Fruit fly (Drosophila melanogaster) whole organism, pupa: ENCODE data around the gene sim.

ENCODE experiments used
- CG10348 ChIP-seq: fragments of 200-800 bp; sonication (Bioruptor generic); IDR thresholded peaks from 2 replicates; pipeline ENCODE4 v1.3.6; 2022; ENCODE audit warnings: missing biosample characterization, missing genetic modification characterization
- CG12605 ChIP-seq: fragments of 200-800 bp; sonication (Bioruptor generic); IDR thresholded peaks from 2 replicates; pipeline ENCODE4 v1.3.6; 2022; ENCODE audit warnings: missing biosample characterization, missing genetic modification characterization
- CG13204 ChIP-seq: fragments of 200-800 bp; sonication (Bioruptor generic); optimal IDR thresholded peaks from 2 replicates; lab custom pipeline; 2018; ENCODE audit warnings: missing biosample characterization, mild to moderate bottlenecking, missing genetic modification characterization, moderate library complexity
- CG14655 ChIP-seq: fragments of 200-800 bp; sonication (Bioruptor generic); optimal IDR thresholded peaks from 3 replicates; lab custom pipeline; 2017; ENCODE audit warnings: mild to moderate bottlenecking, missing biosample characterization, missing genetic modification reagents, missing genetic modification characterization
- CG15710 ChIP-seq: fragments of 200-800 bp; sonication (Bioruptor generic); optimal IDR thresholded peaks from 2 replicates; lab custom pipeline; 2018; ENCODE audit warnings: missing biosample characterization, mild to moderate bottlenecking, missing genetic modification characterization, moderate library complexity
- CG17806 ChIP-seq: fragments of 200-800 bp; sonication (Bioruptor generic); optimal IDR thresholded peaks from 2 replicates; lab custom pipeline; 2018; ENCODE audit warnings: missing biosample characterization, mild to moderate bottlenecking, missing genetic modification characterization, moderate library complexity
- CG32121 ChIP-seq: fragments of 200-800 bp; sonication (Bioruptor generic); IDR thresholded peaks from 2 replicates; pipeline ENCODE4 v1.3.6; 2022; ENCODE audit warnings: missing biosample characterization, missing genetic modification characterization
- CG34367 ChIP-seq: fragments of 200-800 bp; sonication (Bioruptor generic); optimal IDR thresholded peaks from 2 replicates; lab custom pipeline; 2018; ENCODE audit warnings: missing biosample characterization, mild to moderate bottlenecking, missing genetic modification characterization
- CG4496 ChIP-seq: fragments of 200-800 bp; sonication (Bioruptor generic); IDR thresholded peaks from 3 replicates; pipeline ENCODE4 v1.3.6; 2022; ENCODE audit warnings: missing biosample characterization, missing genetic modification characterization
- CG8159 ChIP-seq: fragments of 200-800 bp; sonication (Bioruptor generic); optimal IDR thresholded peaks from 3 replicates; lab custom pipeline; 2018; ENCODE audit warnings: missing biosample characterization, mild to moderate bottlenecking, missing genetic modification characterization, moderate library complexity
- CG8301 ChIP-seq: fragments of 200-800 bp; sonication (Bioruptor generic); optimal IDR thresholded peaks from 2 replicates; lab custom pipeline; 2018; ENCODE audit warnings: missing biosample characterization, mild to moderate bottlenecking, missing genetic modification characterization
- CG9948 ChIP-seq: fragments of 200-800 bp; sonication (Bioruptor generic); optimal IDR thresholded peaks from 2 replicates; lab custom pipeline; 2018; ENCODE audit warnings: missing biosample characterization, mild to moderate bottlenecking, missing genetic modification characterization, moderate library complexity
- D1 ChIP-seq: fragments of 200-800 bp; sonication (Bioruptor generic); optimal IDR thresholded peaks from 2 replicates; lab custom pipeline; 2018; ENCODE audit warnings: missing biosample characterization, mild to moderate bottlenecking, missing genetic modification characterization, moderate library complexity
- EcR ChIP-seq: fragments of 200-800 bp; sonication (Bioruptor generic); optimal IDR thresholded peaks from 3 replicates; lab custom pipeline; 2019; ENCODE audit warnings: missing biosample characterization, missing genetic modification characterization, mild to moderate bottlenecking, moderate library complexity, missing genetic modification reagents
- Ets98B ChIP-seq: fragments of 200-800 bp; sonication (Bioruptor generic); IDR thresholded peaks from 2 replicates; pipeline ENCODE4 v1.3.6; 2022; ENCODE audit warnings: missing biosample characterization, missing genetic modification characterization
- Pif1A ChIP-seq: fragments of 200-800 bp; sonication (Bioruptor generic); optimal IDR thresholded peaks from 3 replicates; lab custom pipeline; 2016; ENCODE audit warnings: missing biosample characterization, missing genetic modification characterization
- Pif1B ChIP-seq: fragments of 200-800 bp; sonication (Bioruptor generic); optimal IDR thresholded peaks from 3 replicates; lab custom pipeline; 2016; ENCODE audit warnings: missing biosample characterization, missing genetic modification characterization
- Snoo ChIP-seq: fragments of 200-800 bp; sonication (Bioruptor generic); optimal IDR thresholded peaks from 3 replicates; lab custom pipeline; 2017; ENCODE audit warnings: missing biosample characterization, mild to moderate bottlenecking, missing genetic modification characterization, inconsistent platforms
- fd96Ca ChIP-seq: fragments of 200-800 bp; sonication (Bioruptor generic); IDR thresholded peaks from 3 replicates; pipeline ENCODE4 v1.3.6; 2022; ENCODE audit warnings: missing biosample characterization, missing genetic modification characterization
- gl ChIP-seq: fragments of 200-800 bp; sonication (Bioruptor generic); optimal IDR thresholded peaks from 2 replicates; lab custom pipeline; 2018; ENCODE audit warnings: missing biosample characterization, mild to moderate bottlenecking, missing genetic modification characterization
- rn ChIP-seq: fragments of 200-800 bp; sonication (Bioruptor generic); IDR thresholded peaks from 2 replicates; pipeline ENCODE4 v1.3.6; 2022; ENCODE audit warnings: missing biosample characterization, missing genetic modification characterization

sim gene

DNA sequence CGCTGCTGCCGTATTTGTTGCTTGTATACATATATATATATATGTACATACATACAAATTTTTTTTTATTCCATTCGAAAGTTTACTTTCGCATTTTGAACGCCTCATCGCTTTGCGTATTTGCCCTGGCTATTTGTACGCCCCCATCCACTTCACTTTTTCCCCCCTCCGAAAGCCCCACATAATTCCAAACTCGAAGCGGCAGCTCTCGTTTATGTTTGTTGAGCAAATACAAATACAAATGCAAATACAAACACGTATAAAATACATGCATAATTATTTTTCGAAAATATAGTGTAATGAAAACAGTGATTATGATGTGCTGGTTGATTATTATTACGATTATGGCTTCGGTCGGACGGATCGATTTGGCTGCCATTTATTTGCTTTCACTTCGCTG lies 10.5 kb downstream of the sim start:
- TF ChIP-seq CG17806 (tag; lab: Kevin White, UChicago) (no peak), CG10348 (GFP tag; lab: Robert Waterston, UW) (no peak), rn (no peak), CG34367 (tag; lab: Kevin White, UChicago) (no peak), Snoo (tag; lab: Kevin White, UChicago) (peak; percentile 36), Pif1B (no peak), CG9948 (no peak), D1 (tag; lab: Kevin White, UChicago) (no peak), CG12605 (GFP tag; lab: Robert Waterston, UW) (no peak), EcR (no peak), Ets98B (GFP tag; lab: Robert Waterston, UW) (no peak), Pif1A (GFP tag; lab: Kevin White, UChicago) (peak; percentile 38), CG4496 (GFP tag; lab: Robert Waterston, UW) (no peak)

dm6 chr3R:13070011-13070619 lies 12.6 kb downstream of the sim start:
- TF ChIP-seq CG9948 (no peak), fd96Ca (GFP tag; lab: Robert Waterston, UW) (no peak), CG4496 (GFP tag; lab: Robert Waterston, UW) (no peak), Pif1B (no peak), CG12605 (GFP tag; lab: Robert Waterston, UW) (no peak), CG13204 (GFP tag; lab: Kevin White, UChicago) (no peak), D1 (tag; lab: Kevin White, UChicago) (no peak)

- TF ChIP-seq CG8159 (tag; lab: Kevin White, UChicago) (no peak), CG34367 (tag; lab: Kevin White, UChicago) (no peak), EcR (no peak), CG9948 (no peak), Snoo (tag; lab: Kevin White, UChicago) (no peak), CG10348 (GFP tag; lab: Robert Waterston, UW) (no peak), Pif1B (no peak), rn (no peak), CG17806 (tag; lab: Kevin White, UChicago) (no peak), CG14655 (no peak), CG13204 (GFP tag; lab: Kevin White, UChicago) (no peak), Pif1A (GFP tag; lab: Kevin White, UChicago) (no peak), Ets98B (GFP tag; lab: Robert Waterston, UW) (no peak), D1 (tag; lab: Kevin White, UChicago) (no peak), gl (tag; lab: Kevin White, UChicago) (no peak), CG32121 (GFP tag; lab: Robert Waterston, UW) (no peak), fd96Ca (GFP tag; lab: Robert Waterston, UW) (no peak), CG4496 (GFP tag; lab: Robert Waterston, UW) (no peak), CG12605 (GFP tag; lab: Robert Waterston, UW) (no peak), CG15710 (tag; lab: Kevin White, UChicago) (no peak)
- TF ChIP-seq, all 21 proteins: peak for 0
These were observed 14.5 kb downstream of the sim start for dm6 chr3R:13072052-13072451.

dm6 chr3R:13073174-13073573 lies 15.6 kb downstream of the sim start:
- TF ChIP-seq Ets98B (GFP tag; lab: Robert Waterston, UW) (no peak), CG4496 (GFP tag; lab: Robert Waterston, UW) (no peak), CG17806 (tag; lab: Kevin White, UChicago) (no peak), CG32121 (GFP tag; lab: Robert Waterston, UW) (no peak), Pif1B (no peak), CG9948 (no peak), rn (no peak), CG8159 (tag; lab: Kevin White, UChicago) (no peak), gl (tag; lab: Kevin White, UChicago) (no peak), CG14655 (no peak), Pif1A (GFP tag; lab: Kevin White, UChicago) (no peak), CG15710 (tag; lab: Kevin White, UChicago) (no peak), Snoo (tag; lab: Kevin White, UChicago) (no peak), fd96Ca (GFP tag; lab: Robert Waterston, UW) (no peak)
- TF ChIP-seq, all 21 proteins: peak for 0

DNA sequence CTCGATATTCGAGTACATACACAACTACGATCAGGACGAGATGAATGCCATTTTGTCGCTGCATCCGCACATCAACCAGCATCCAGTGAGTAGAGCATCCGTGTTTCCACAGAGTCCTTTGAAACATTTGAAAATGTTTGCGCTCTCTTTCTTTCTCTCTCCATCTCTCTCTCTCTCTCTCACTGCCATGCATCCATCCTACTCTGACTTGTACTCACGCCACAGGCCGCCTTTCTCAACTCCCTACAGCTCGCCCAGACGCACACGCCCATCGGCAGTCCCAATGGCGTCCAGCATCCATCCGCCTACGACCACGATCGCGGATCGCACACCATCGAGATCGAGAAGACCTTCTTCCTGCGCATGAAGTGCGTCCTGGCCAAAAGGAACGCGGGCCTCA lies 17.0 kb downstream of the sim start:
- TF ChIP-seq CG13204 (GFP tag; lab: Kevin White, UChicago), result no peak
- no peak for TF ChIP-seq Snoo (tag; lab: Kevin White, UChicago)

DNA sequence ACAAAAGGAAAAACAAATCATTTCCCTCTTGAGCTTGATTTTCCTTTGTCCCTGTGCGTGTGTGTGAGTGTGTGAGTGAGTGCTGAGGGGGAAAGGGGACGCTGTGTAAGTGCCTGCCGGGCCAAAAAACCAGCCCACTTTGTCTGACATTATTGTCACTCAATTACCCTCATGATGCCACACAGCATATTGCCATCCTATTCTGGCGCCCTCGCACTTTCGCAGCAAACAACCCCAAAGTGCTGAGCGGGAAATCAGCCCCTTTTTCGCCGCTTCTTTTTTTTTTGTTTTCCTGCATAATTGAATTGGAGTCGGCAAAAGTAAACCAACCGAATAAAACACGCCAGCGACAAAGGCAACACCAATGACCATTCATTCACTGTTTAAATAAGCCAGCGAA lies 18.2 kb downstream of the sim start:
- no peak for TF ChIP-seq CG14655
- no peak for TF ChIP-seq CG34367 (tag; lab: Kevin White, UChicago)
- no peak for TF ChIP-seq Snoo (tag; lab: Kevin White, UChicago)
- TF ChIP-seq CG8301 (tag; lab: Kevin White, UChicago), result no peak
- TF ChIP-seq EcR, result no peak
- TF ChIP-seq CG13204 (GFP tag; lab: Kevin White, UChicago), result no peak
- TF ChIP-seq CG17806 (tag; lab: Kevin White, UChicago), result no peak

- TF ChIP-seq CG14655 (no peak), CG34367 (tag; lab: Kevin White, UChicago) (no peak), Pif1A (GFP tag; lab: Kevin White, UChicago) (no peak), gl (tag; lab: Kevin White, UChicago) (no peak), CG12605 (GFP tag; lab: Robert Waterston, UW) (no peak), CG4496 (GFP tag; lab: Robert Waterston, UW) (no peak), CG9948 (no peak), Pif1B (no peak), CG17806 (tag; lab: Kevin White, UChicago) (no peak), EcR (no peak)
These were observed 19.7 kb downstream of the sim start for dm6 chr3R:13077262-13077661.
